Worm (Caenorhabditis elegans) whole organism, midembryonic: ENCODE results near the gene sri-20.

ENCODE experiments used
- T22C8.4 ChIP-seq: fragments of 200-800 bp; sonication (Bioruptor generic); IDR thresholded peaks from 2 replicates; pipeline ENCODE4 v1.3.6; 2022; ENCODE audit warnings: missing genetic modification characterization, missing compliant biosample characterization
- flt-1 ChIP-seq: fragments of 200-800 bp; sonication (Bioruptor generic); IDR thresholded peaks from 2 replicates; pipeline ENCODE4 v1.3.6; 2022; ENCODE audit warnings: missing genetic modification characterization, missing compliant biosample characterization
- klf-2 ChIP-seq: fragments of 200-800 bp; sonication (Bioruptor generic); conservative IDR thresholded peaks from 2 replicates; pipeline ENCODE4 v1.3.6; 2022; ENCODE audit warnings: missing genetic modification reagents, missing genetic modification characterization, missing compliant biosample characterization
- med-1 ChIP-seq: sonication (generic microtip); optimal IDR thresholded peaks from 2 replicates; lab custom pipeline; 2017; ENCODE audit warnings: missing genetic modification characterization, mild to moderate bottlenecking, missing compliant biosample characterization, antibody characterized with exemption, missing genetic modification reagents; ENCODE audit not compliant: insufficient read depth

The sri-20 gene

DNA sequence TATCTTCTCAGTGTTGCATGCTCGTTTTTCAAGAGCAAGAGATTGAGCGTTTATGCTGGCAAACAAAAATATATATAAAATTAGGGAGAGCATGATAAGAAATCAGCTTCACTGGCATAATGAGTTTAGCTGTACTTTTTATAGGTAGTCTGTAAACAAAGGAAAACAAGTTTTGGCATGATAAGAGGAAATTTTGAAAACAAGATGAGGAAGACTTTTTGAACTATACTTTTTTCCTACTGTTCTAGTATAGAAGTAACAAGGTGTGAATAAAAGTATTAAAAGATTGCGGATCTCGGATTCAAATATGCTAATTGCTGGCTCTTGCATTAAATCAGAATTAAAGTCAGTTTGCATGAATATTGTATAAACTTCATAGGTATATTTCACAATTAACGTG, 50.6 kb downstream of the sri-20 start, which contains the start of gene F15H10.5:
TSS of gene F15H10.5 (minus strand) at position 101 of the 400 bp plus-strand sequence.
- TF ChIP-seq T22C8.4 (GFP tag; lab: Robert Waterston, UW) (no peak), flt-1 (GFP tag; lab: Robert Waterston, UW) (no peak), klf-2 (GFP tag; lab: Robert Waterston, UW) (no peak), med-1 (GFP tag; lab: Kevin White, UChicago) (no peak)
